Fruit fly (Drosophila melanogaster): ENCODE data around the gene loco.

DNA sequence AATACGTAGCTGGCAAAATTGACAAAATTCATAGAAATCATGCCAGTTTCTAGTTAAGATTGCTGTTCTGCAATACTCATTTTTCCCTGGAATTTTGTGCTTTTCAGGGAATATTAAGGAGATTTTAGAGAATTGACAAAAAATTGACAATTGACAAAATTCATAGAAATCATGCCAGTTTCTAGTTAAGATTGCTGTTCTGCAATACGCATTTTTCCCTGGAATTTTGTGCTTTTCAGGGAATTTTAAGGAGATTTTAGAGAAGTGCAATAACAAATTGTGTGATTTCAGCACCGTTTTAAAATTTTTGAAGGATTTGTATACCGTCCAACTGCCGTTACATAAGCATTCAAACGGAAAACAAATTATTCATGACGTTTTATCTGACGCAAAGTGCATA is 50.4 kb downstream of the loco start:
- TF ChIP-seq twi (tag; optimal IDR thresholded peaks at IDR 0.05) (no peak), NfI (GFP tag; optimal IDR thresholded peaks at IDR 0.05) (no peak), tx (GFP tag; optimal IDR thresholded peaks at IDR 0.05) (no peak), CG17385 (GFP tag; optimal IDR thresholded peaks at IDR 0.05) (no peak), dmrt99B (tag; optimal IDR thresholded peaks at IDR 0.05) (no peak), CG14050 (GFP tag; IDR thresholded peaks at IDR 0.05) (no peak), Lim3 (GFP tag; IDR thresholded peaks at IDR 0.05) (no peak)
